Worm (Caenorhabditis elegans): ENCODE data around the gene dpy-6.

dpy-6 gene

ce11 chrX:8479050-8479449 is 23.6 kb upstream of the dpy-6 start:
- peak; percentile 10 for TF ChIP-seq unc-42 (tag; optimal IDR thresholded peaks at IDR 0.05)
- no peak for TF ChIP-seq ceh-48 (tag; optimal IDR thresholded peaks at IDR 0.05)

- TF ChIP-seq unc-3 (GFP tag; conservative IDR thresholded peaks at IDR 0.05), result no peak
- no peak for TF ChIP-seq unc-3 (tag; optimal IDR thresholded peaks at IDR 0.05)
- TF ChIP-seq elt-2 (tag; optimal IDR thresholded peaks at IDR 0.05), result peak; percentile 58
- TF ChIP-seq pros-1 (tag; optimal IDR thresholded peaks at IDR 0.05), result peak; percentile 27
- TF ChIP-seq K09A11.1 (tag; optimal IDR thresholded peaks at IDR 0.05; ENCODE audit: insufficient read depth), result no peak
- TF ChIP-seq ceh-31 (tag; optimal IDR thresholded peaks at IDR 0.05), result peak; percentile 19
- TF ChIP-seq K02D7.2 (tag; optimal IDR thresholded peaks at IDR 0.05), result no peak
- TF ChIP-seq ceh-48 (tag; optimal IDR thresholded peaks at IDR 0.05), result no peak
- no peak for TF ChIP-seq ets-4 (tag; optimal IDR thresholded peaks at IDR 0.05)
- peak; percentile 22 for TF ChIP-seq F13H6.1 (tag; optimal IDR thresholded peaks at IDR 0.05)
- TF ChIP-seq nfya-1 (tag; optimal IDR thresholded peaks at IDR 0.05), result peak; percentile 48
- no peak for TF ChIP-seq ceh-6 (GFP tag; optimal IDR thresholded peaks at IDR 0.05)
- TF ChIP-seq dmd-4 (tag; optimal IDR thresholded peaks at IDR 0.05; ENCODE audit: borderline replicate concordance), result no peak
- TF ChIP-seq ztf-16 (tag; optimal IDR thresholded peaks at IDR 0.05), result peak; percentile 20
These were observed 21.8 kb upstream of the dpy-6 start for ce11 chrX:8477048-8477806.

- TF ChIP-seq lin-11 (tag; optimal IDR thresholded peaks at IDR 0.05) (no peak), ahr-1 (tag; optimal IDR thresholded peaks at IDR 0.05) (no peak), fkh-10 (GFP tag; optimal IDR thresholded peaks at IDR 0.05) (peak; percentile 58), pax-1 (tag; optimal IDR thresholded peaks at IDR 0.05) (no peak), K09A11.1 (tag; optimal IDR thresholded peaks at IDR 0.05; ENCODE audit: insufficient read depth) (no peak)
These were observed 20.9 kb upstream of the dpy-6 start for ce11 chrX:8476308-8476707.

ce11 chrX:8475759-8476228 is 20.4 kb upstream of the dpy-6 start, which contains the start of gene nhr-14:
Gene nhr-14 (minus strand): TSS chrX:8476178.
- TF ChIP-seq pros-1 (tag; optimal IDR thresholded peaks at IDR 0.05) (no peak), nhr-11 (tag; optimal IDR thresholded peaks at IDR 0.05) (no peak), ceh-2 (tag; optimal IDR thresholded peaks at IDR 0.05) (no peak), ceh-30 (tag; optimal IDR thresholded peaks at IDR 0.05) (no peak), elt-2 (tag; optimal IDR thresholded peaks at IDR 0.05) (no peak), pat-9 (tag; optimal IDR thresholded peaks at IDR 0.05) (no peak), elt-4 (tag; optimal IDR thresholded peaks at IDR 0.05) (no peak), ceh-45 (GFP tag; IDR thresholded peaks at IDR 0.05) (no peak), ceh-24 (tag; optimal IDR thresholded peaks at IDR 0.05) (no peak), npax-4 (tag; optimal IDR thresholded peaks at IDR 0.05) (no peak), sdc-2 (tag; optimal IDR thresholded peaks at IDR 0.05) (no peak), ama-1 (optimal IDR thresholded peaks at IDR 0.05) (no peak), fkh-6 (tag; optimal IDR thresholded peaks at IDR 0.05) (no peak), ttx-3 (tag; optimal IDR thresholded peaks at IDR 0.05) (no peak), gmeb-2 (tag; optimal IDR thresholded peaks at IDR 0.05) (no peak), hlh-30 (tag; optimal IDR thresholded peaks at IDR 0.05; ENCODE audit: insufficient read depth) (no peak)

ce11 chrX:8475142-8475541 is 19.7 kb upstream of the dpy-6 start:
- TF ChIP-seq hlh-30 (tag; optimal IDR thresholded peaks at IDR 0.05; ENCODE audit: insufficient read depth) (peak; percentile 13), odd-2 (tag; optimal IDR thresholded peaks at IDR 0.05) (no peak), lim-6 (tag; optimal IDR thresholded peaks at IDR 0.05) (no peak), K02D7.2 (tag; optimal IDR thresholded peaks at IDR 0.05) (no peak)
